Fruit fly (Drosophila melanogaster) whole organism, wandering third instar larva: ENCODE measurements around the gene 5PtaseI.
A peak's percentile ranks its signal among the peaks of the same experiment; 100 is the strongest.

Experiments used
- CG32264 ChIP-seq: fragments of 200-800 bp; sonication (Bioruptor generic); optimal IDR thresholded peaks from 2 replicates; lab custom pipeline; 2016; ENCODE audit warnings: missing biosample characterization, missing genetic modification characterization
- CrebA ChIP-seq: fragments of 200-800 bp; sonication (Bioruptor generic); optimal IDR thresholded peaks from 2 replicates; lab custom pipeline; 2016; ENCODE audit warnings: missing biosample characterization, mild to moderate bottlenecking, missing genetic modification characterization, borderline replicate concordance
- Dfd ChIP-seq: fragments of >200 bp; optimal IDR thresholded peaks from 2 replicates; lab custom pipeline; 2017; ENCODE audit warnings: missing biosample characterization, missing genetic modification characterization
- Dif ChIP-seq: fragments of 200-275, 200-300 bp; sonication (Bioruptor generic); optimal IDR thresholded peaks from 2 replicates; lab custom pipeline; 2018; ENCODE audit warnings: missing biosample characterization, missing genetic modification characterization; ENCODE audit not compliant: partially characterized antibody
- GATAd ChIP-seq: sonication (Bioruptor generic); optimal IDR thresholded peaks from 2 replicates; lab custom pipeline; 2016; ENCODE audit warnings: missing biosample characterization, missing genetic modification characterization
- Hr78 ChIP-seq: fragments of >200 bp; optimal IDR thresholded peaks from 2 replicates; lab custom pipeline; 2017; ENCODE audit warnings: missing biosample characterization, missing genetic modification characterization
- Hr83 ChIP-seq: fragments of 200-300 bp; sonication (Bioruptor generic); optimal IDR thresholded peaks from 2 replicates; lab custom pipeline; 2016; ENCODE audit warnings: missing biosample characterization, mild to moderate bottlenecking, missing genetic modification characterization, moderate library complexity; ENCODE audit not compliant: poor library complexity, severe bottlenecking
- Jra ChIP-seq: sonication (Bioruptor generic); optimal IDR thresholded peaks from 2 replicates; lab custom pipeline; 2016; ENCODE audit warnings: missing biosample characterization, missing genetic modification characterization
- Mio ChIP-seq: sonication (Bioruptor generic); optimal IDR thresholded peaks from 2 replicates; lab custom pipeline; 2016; ENCODE audit warnings: missing biosample characterization, missing genetic modification characterization
- Myc ChIP-seq: fragments of >200 bp; optimal IDR thresholded peaks from 2 replicates; lab custom pipeline; 2017
- OdsH ChIP-seq: fragments of 200-800 bp; sonication (Bioruptor generic); optimal IDR thresholded peaks from 2 replicates; lab custom pipeline; 2016; ENCODE audit warnings: missing biosample characterization, mild to moderate bottlenecking, missing genetic modification characterization
- Rel ChIP-seq, 2 experiments: fragments of 200-800 bp; sonication (Bioruptor generic) in 1 of 2; optimal IDR thresholded peaks; 2 replicates in 1 of 2; 3 replicates in 1 of 2; lab custom pipeline; 2016 to 2019; ENCODE audit warnings: mild to moderate bottlenecking in 2 of 2, missing biosample characterization in 2 of 2, missing genetic modification characterization in 2 of 2, moderate library complexity in 1 of 2
- Sp1 ChIP-seq: fragments of 200-800 bp; sonication (Bioruptor generic); optimal IDR thresholded peaks from 3 replicates; lab custom pipeline; 2019; ENCODE audit warnings: missing biosample characterization, mild to moderate bottlenecking, missing genetic modification characterization, moderate library complexity
- Vsx2 ChIP-seq: fragments of 200-300, 225-300 bp; sonication (Bioruptor generic); optimal IDR thresholded peaks from 2 replicates; lab custom pipeline; 2018; ENCODE audit warnings: missing biosample characterization, missing genetic modification characterization; ENCODE audit not compliant: partially characterized antibody
- brk ChIP-seq: fragments of 200-800 bp; sonication (Bioruptor generic); optimal IDR thresholded peaks from 2 replicates; lab custom pipeline; 2016; ENCODE audit warnings: missing biosample characterization, mild to moderate bottlenecking, missing genetic modification characterization
- dl ChIP-seq, 2 experiments: fragments of 175-275, 200-275 bp in 1 of 2; fragments of 200-275 bp in 1 of 2; sonication (Bioruptor generic); optimal IDR thresholded peaks; lab custom pipeline; 2018; ENCODE audit warnings: mild to moderate bottlenecking in 2 of 2, missing biosample characterization in 2 of 2, missing genetic modification characterization in 2 of 2, moderate library complexity in 2 of 2; ENCODE audit not compliant: partially characterized antibody in 2 of 2, insufficient read depth in 1 of 2
- dmrt93B ChIP-seq: fragments of 200-800 bp; sonication (Bioruptor generic); optimal IDR thresholded peaks from 2 replicates; lab custom pipeline; 2018; ENCODE audit warnings: missing biosample characterization, mild to moderate bottlenecking, missing genetic modification characterization
- ey ChIP-seq: fragments of 200-800 bp; sonication (Bioruptor generic); optimal IDR thresholded peaks from 2 replicates; lab custom pipeline; 2016; ENCODE audit warnings: missing biosample characterization, missing genetic modification characterization
- foxo ChIP-seq, 2 experiments: fragments of 200-800 bp; sonication (Bioruptor generic); optimal IDR thresholded peaks; 2 replicates in 1 of 2; 3 replicates in 1 of 2; lab custom pipeline; 2016 to 2017; ENCODE audit warnings: missing biosample characterization in 2 of 2, missing genetic modification characterization in 2 of 2
- h ChIP-seq: fragments of 200-800 bp; sonication (Bioruptor generic); optimal IDR thresholded peaks from 3 replicates; lab custom pipeline; 2016; ENCODE audit warnings: missing biosample characterization, mild to moderate bottlenecking, missing genetic modification characterization
- jim ChIP-seq: fragments of 175-275, 200-325 bp; sonication (Bioruptor generic); optimal IDR thresholded peaks from 2 replicates; lab custom pipeline; 2016; ENCODE audit warnings: missing biosample characterization, mild to moderate bottlenecking, missing genetic modification characterization
- lola ChIP-seq: fragments of >200 bp; optimal IDR thresholded peaks from 2 replicates; lab custom pipeline; 2017; ENCODE audit warnings: missing biosample characterization, missing genetic modification characterization
- psq ChIP-seq: fragments of 200-800 bp; sonication (Bioruptor generic); optimal IDR thresholded peaks from 3 replicates; lab custom pipeline; 2017; ENCODE audit warnings: missing biosample characterization, mild to moderate bottlenecking, missing genetic modification characterization, moderate library complexity
- rgr ChIP-seq: fragments of 200-800 bp; sonication (Bioruptor generic); optimal IDR thresholded peaks from 3 replicates; lab custom pipeline; 2016; ENCODE audit warnings: missing biosample characterization, mild to moderate bottlenecking, missing genetic modification characterization
- sage ChIP-seq: fragments of 200-800 bp; sonication (Bioruptor generic); optimal IDR thresholded peaks from 2 replicates; lab custom pipeline; 2016; ENCODE audit warnings: missing biosample characterization, mild to moderate bottlenecking, missing genetic modification characterization
- sv ChIP-seq: fragments of 200-800 bp; sonication (Bioruptor generic); optimal IDR thresholded peaks from 3 replicates; lab custom pipeline; 2016; ENCODE audit warnings: missing biosample characterization, missing genetic modification characterization
- tai ChIP-seq: sonication (Bioruptor generic); optimal IDR thresholded peaks from 2 replicates; lab custom pipeline; 2016; ENCODE audit warnings: missing biosample characterization, missing genetic modification characterization
- usp ChIP-seq: fragments of >200 bp; optimal IDR thresholded peaks from 2 replicates; lab custom pipeline; 2017; ENCODE audit warnings: missing biosample characterization, missing genetic modification characterization
- woc ChIP-seq: sonication (Bioruptor generic); optimal IDR thresholded peaks from 2 replicates; lab custom pipeline; 2016; ENCODE audit warnings: missing biosample characterization, mild to moderate bottlenecking, missing genetic modification characterization

The 5PtaseI gene

dm6 chr3R:25049383-25049741 is 4.4 kb upstream of the 5PtaseI start, which contains the start of gene CG11791:
CG11791 (plus strand) TSS chr3R:25049616.
- no peak for TF ChIP-seq foxo (GFP tag; optimal IDR thresholded peaks at IDR 0.05; lab: Kevin White, UChicago)
- peak; percentile 46 for TF ChIP-seq Myc (lab: Kevin White, UChicago)

DNA sequence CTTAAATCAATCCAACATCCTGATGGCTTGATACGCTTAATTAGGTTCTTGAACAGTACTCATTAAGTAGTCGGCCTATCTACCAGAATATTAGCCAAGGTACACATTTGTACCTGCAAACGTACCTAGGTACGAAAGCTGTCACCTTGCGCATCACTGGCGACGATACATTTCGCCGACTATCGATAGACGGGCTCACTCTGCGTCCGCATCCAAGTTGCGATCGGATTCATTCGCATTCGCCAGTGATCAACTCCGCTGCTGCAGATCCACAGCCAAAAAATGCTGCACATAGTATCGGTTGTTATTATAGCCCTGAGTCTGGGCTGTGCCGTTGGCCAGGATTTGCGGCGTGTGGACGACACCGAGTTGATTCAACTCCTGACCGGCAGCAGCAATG is 2.6 kb upstream of the 5PtaseI start, which contains the start of gene CG11790:
Gene CG11790, plus strand, starts transcription at position 203 of the 400 bp plus-strand sequence.
- TF ChIP-seq Myc (lab: Kevin White, UChicago) (peak; percentile 92), psq (GFP tag; lab: Kevin White, UChicago) (no peak), Hr83 (GFP tag; lab: Kevin White, UChicago) (peak; percentile 19), dmrt93B (GFP tag; lab: Kevin White, UChicago) (no peak), h (no peak), Dfd (GFP tag; lab: Kevin White, UChicago) (no peak), Jra (peak; percentile 31), woc (GFP tag; lab: Kevin White, UChicago) (peak; percentile 90), sage (GFP tag; lab: Kevin White, UChicago) (no peak)

DNA sequence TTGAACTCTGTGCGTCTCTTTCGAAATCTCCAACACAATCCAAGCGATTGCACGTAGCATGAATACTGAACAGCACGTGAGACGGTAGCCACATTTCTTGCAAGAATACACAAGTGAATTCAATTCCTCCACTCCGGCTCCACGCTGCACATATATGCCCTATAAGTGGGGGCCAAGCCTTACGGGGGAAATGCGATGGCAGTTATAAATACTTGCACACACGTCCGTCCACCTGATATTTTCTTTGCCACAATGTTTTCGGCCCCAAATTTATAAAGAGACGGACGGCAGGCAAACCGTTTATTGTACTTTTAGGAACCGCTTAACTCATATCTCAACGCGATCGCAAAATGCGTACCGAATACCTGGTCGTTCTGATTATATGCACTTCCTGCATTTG is 1.1 kb upstream of the 5PtaseI start, which contains the start of gene CG11786:
Gene CG11786, plus strand, starts transcription at position 301 of the 400 bp plus-strand sequence.
- TF ChIP-seq tai (GFP tag; lab: Kevin White, UChicago) (no peak), Rel (GFP tag; optimal IDR thresholded peaks at IDR 0.05; lab: Kevin White, UChicago) (no peak), Rel (tag; optimal IDR thresholded peaks at IDR 0.05; lab: Kevin White, UChicago) (no peak)
- TF ChIP-seq, all 38 proteins: peak for 0

DNA sequence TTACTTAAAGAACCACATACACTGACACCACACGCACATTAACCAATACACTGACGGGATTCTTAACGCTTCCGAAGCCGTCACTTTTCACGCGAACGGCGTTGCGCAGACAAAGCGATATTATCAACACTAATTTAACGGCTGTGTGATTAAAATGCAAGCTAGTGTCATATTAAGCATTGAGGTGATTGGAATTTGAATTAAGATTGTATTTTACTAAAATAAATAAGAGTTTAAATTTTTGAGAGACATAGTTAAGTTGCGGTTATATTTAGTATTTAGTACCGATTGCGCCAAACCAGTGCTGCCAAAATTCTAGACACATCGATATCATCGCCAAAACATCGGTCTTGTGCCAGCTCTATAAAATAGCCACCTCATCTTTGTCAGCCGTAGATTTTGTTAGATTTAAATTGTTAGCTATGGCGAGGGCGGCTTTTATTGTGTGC is 5.9 kb downstream of the 5PtaseI start, which contains the start of the genes Ythdf and bai:
Gene Ythdf, minus strand, starts transcription at position 222 of the 449 bp plus-strand sequence.
Gene bai, plus strand, starts transcription at position 347 of the 449 bp plus-strand sequence.
- TF ChIP-seq h (no peak), Vsx2 (GFP tag; lab: Kevin White, UChicago) (no peak), lola (GFP tag; lab: Kevin White, UChicago) (no peak), sv (peak; percentile 72), Myc (lab: Kevin White, UChicago) (peak; percentile 64), Jra (peak; percentile 64), psq (GFP tag; lab: Kevin White, UChicago) (peak; percentile 21), CG32264 (GFP tag; lab: Kevin White, UChicago) (peak; percentile 33), Mio (GFP tag; lab: Kevin White, UChicago) (peak; percentile 26), OdsH (GFP tag; lab: Kevin White, UChicago) (peak; percentile 49), Hr83 (GFP tag; lab: Kevin White, UChicago) (peak; percentile 20), GATAd (no peak), tai (GFP tag; lab: Kevin White, UChicago) (no peak), ey (GFP tag; lab: Kevin White, UChicago) (peak; percentile 57)

- no peak for TF ChIP-seq brk (GFP tag; lab: Kevin White, UChicago)
- no peak for TF ChIP-seq rgr (GFP tag; lab: Kevin White, UChicago)
- no peak for TF ChIP-seq ey (GFP tag; lab: Kevin White, UChicago)
- TF ChIP-seq psq (GFP tag; lab: Kevin White, UChicago): no peak
- no peak for TF ChIP-seq dl (GFP tag; optimal IDR thresholded peaks at IDR 0.05; lab: Kevin White, UChicago; ENCODE audit: insufficient read depth in 1 of 2, partially characterized antibody in 2 of 2)
- TF ChIP-seq CG32264 (GFP tag; lab: Kevin White, UChicago): no peak
- no peak for TF ChIP-seq Vsx2 (GFP tag; lab: Kevin White, UChicago)
- TF ChIP-seq CrebA: no peak
- no peak for TF ChIP-seq woc (GFP tag; lab: Kevin White, UChicago)
- TF ChIP-seq Dif (GFP tag; lab: Kevin White, UChicago): no peak
- no peak for TF ChIP-seq jim (GFP tag; lab: Kevin White, UChicago)
- TF ChIP-seq usp (GFP tag; lab: Kevin White, UChicago): no peak
- no peak for TF ChIP-seq Sp1
- TF ChIP-seq Hr78 (GFP tag; lab: Kevin White, UChicago): no peak
- TF ChIP-seq GATAd: no peak
Measured at dm6 chr3R:25036644-25037043, 8.3 kb downstream of the 5PtaseI start, which contains the start of gene CG31115. CG31115 (plus strand) TSS chr3R:25036944.
